Fruit fly (Drosophila melanogaster) whole organism, embryonic: ENCODE results near the gene Ubqn.

Experiments
- Abd-B ChIP-seq: fragments of 200-800 bp; sonication (Bioruptor generic); optimal IDR thresholded peaks from 2 replicates; lab custom pipeline; 2018; ENCODE audit warnings: missing biosample characterization, mild to moderate bottlenecking, missing genetic modification characterization, moderate library complexity
- Antp ChIP-seq: fragments of 200-800 bp; sonication (Bioruptor generic); optimal IDR thresholded peaks from 3 replicates; lab custom pipeline; 2016; ENCODE audit warnings: missing biosample characterization, missing genetic modification characterization
- BtbVII ChIP-seq: fragments of 200-800 bp; sonication (Bioruptor generic); optimal IDR thresholded peaks from 3 replicates; lab custom pipeline; 2017; ENCODE audit warnings: missing biosample characterization, mild to moderate bottlenecking, missing genetic modification characterization
- C15 ChIP-seq: fragments of 200-800 bp; sonication (Bioruptor generic); IDR thresholded peaks from 3 replicates; pipeline ENCODE4 v1.3.6; 2022; ENCODE audit warnings: missing biosample characterization, missing genetic modification characterization
- CG10431 ChIP-seq: fragments of 200-800 bp; sonication (Bioruptor generic); optimal IDR thresholded peaks from 3 replicates; lab custom pipeline; 2018; ENCODE audit warnings: missing biosample characterization, mild to moderate bottlenecking, missing genetic modification characterization
- CG12236 ChIP-seq: fragments of 200-800 bp; sonication (Bioruptor generic); optimal IDR thresholded peaks from 2 replicates; lab custom pipeline; 2016; ENCODE audit warnings: missing biosample characterization, missing genetic modification characterization
- CG12391 ChIP-seq: fragments of 200-800 bp; sonication (Bioruptor generic); optimal IDR thresholded peaks from 3 replicates; lab custom pipeline; 2018; ENCODE audit warnings: missing biosample characterization, mild to moderate bottlenecking, missing genetic modification characterization, moderate library complexity
- CG12942 ChIP-seq: fragments of 200-800 bp; sonication (Bioruptor generic); optimal IDR thresholded peaks from 3 replicates; lab custom pipeline; 2016; ENCODE audit warnings: missing biosample characterization, missing genetic modification characterization
- CG13123 ChIP-seq: fragments of 200-800 bp; sonication (Bioruptor generic); optimal IDR thresholded peaks from 2 replicates; lab custom pipeline; 2016; ENCODE audit warnings: missing biosample characterization, missing genetic modification characterization
- CG14965 ChIP-seq: fragments of 200-800 bp; sonication (Bioruptor generic); optimal IDR thresholded peaks from 2 replicates; lab custom pipeline; 2016; ENCODE audit warnings: missing biosample characterization, missing genetic modification characterization, borderline replicate concordance
- CG15073 ChIP-seq: fragments of 200-800 bp; sonication (Bioruptor generic); optimal IDR thresholded peaks from 2 replicates; lab custom pipeline; 2016; ENCODE audit warnings: missing biosample characterization, missing genetic modification characterization
- CG15514 ChIP-seq: fragments of 200-800 bp; sonication (Bioruptor generic); optimal IDR thresholded peaks from 3 replicates; lab custom pipeline; 2017; ENCODE audit warnings: missing biosample characterization, missing genetic modification characterization, mild to moderate bottlenecking, moderate library complexity, missing genetic modification reagents
- CG1792 ChIP-seq: fragments of 200-800 bp; sonication (Bioruptor generic); optimal IDR thresholded peaks from 2 replicates; lab custom pipeline; 2016; ENCODE audit warnings: missing biosample characterization, missing genetic modification characterization
- CG18764 ChIP-seq: fragments of 200-800 bp; sonication (Bioruptor generic); optimal IDR thresholded peaks from 3 replicates; lab custom pipeline; 2016; ENCODE audit warnings: missing biosample characterization, missing genetic modification characterization
- CG2875 ChIP-seq: fragments of 200-800 bp; sonication (Bioruptor generic); optimal IDR thresholded peaks from 2 replicates; lab custom pipeline; 2017; ENCODE audit warnings: missing biosample characterization, mild to moderate bottlenecking, missing genetic modification characterization, missing genetic modification reagents
- CG30403 ChIP-seq: fragments of 200-800 bp; sonication (Bioruptor generic); optimal IDR thresholded peaks from 3 replicates; lab custom pipeline; 2016; ENCODE audit warnings: missing biosample characterization, missing genetic modification characterization
- CG33557 ChIP-seq: fragments of 200-800 bp; sonication (Bioruptor generic); optimal IDR thresholded peaks from 2 replicates; lab custom pipeline; 2019; ENCODE audit warnings: missing biosample characterization, mild to moderate bottlenecking, missing genetic modification characterization, moderate library complexity
- CG34224 ChIP-seq: fragments of 200-800 bp; sonication (Bioruptor generic); IDR thresholded peaks from 3 replicates; pipeline ENCODE4 v1.3.6; 2022; ENCODE audit warnings: missing biosample characterization, missing genetic modification characterization; ENCODE audit not compliant: partially characterized antibody
- CG3847 ChIP-seq: fragments of 200-800 bp; sonication (Bioruptor generic); IDR thresholded peaks from 2 replicates; pipeline ENCODE4 v1.3.6; 2022; ENCODE audit warnings: missing biosample characterization, missing genetic modification characterization
- CG3995 ChIP-seq: fragments of 200-800 bp; sonication (Bioruptor generic); optimal IDR thresholded peaks from 3 replicates; lab custom pipeline; 2016; ENCODE audit warnings: missing biosample characterization, missing genetic modification characterization
- CG4360 ChIP-seq: fragments of 200-800 bp; sonication (Bioruptor generic); IDR thresholded peaks from 2 replicates; pipeline ENCODE4 v1.3.6; 2022; ENCODE audit warnings: missing biosample characterization, missing genetic modification characterization
- CG6813 ChIP-seq: fragments of 200-800 bp; sonication (Bioruptor generic); optimal IDR thresholded peaks from 2 replicates; lab custom pipeline; 2017; ENCODE audit warnings: missing biosample characterization, missing genetic modification characterization, mild to moderate bottlenecking, moderate library complexity, missing genetic modification reagents
- CG6854 ChIP-seq: fragments of 200-800 bp; sonication (Bioruptor generic); optimal IDR thresholded peaks from 3 replicates; lab custom pipeline; 2017; ENCODE audit warnings: missing biosample characterization, mild to moderate bottlenecking, missing genetic modification characterization
- CG9876 ChIP-seq: fragments of 200-800 bp; sonication (Bioruptor generic); optimal IDR thresholded peaks from 2 replicates; lab custom pipeline; 2016; ENCODE audit warnings: missing biosample characterization, missing genetic modification characterization
- CTCF ChIP-seq: fragments of 200-800 bp; sonication (Bioruptor generic); optimal IDR thresholded peaks from 2 replicates; lab custom pipeline; 2017; ENCODE audit warnings: missing biosample characterization, mild to moderate bottlenecking, missing genetic modification characterization, moderate library complexity
- Fer3 ChIP-seq: fragments of 200-800 bp; sonication (Bioruptor generic); optimal IDR thresholded peaks from 2 replicates; lab custom pipeline; 2018; ENCODE audit warnings: missing biosample characterization, mild to moderate bottlenecking, missing genetic modification characterization, moderate library complexity
- HmgZ ChIP-seq: fragments of 200-800 bp; sonication (Bioruptor generic); optimal IDR thresholded peaks from 2 replicates; lab custom pipeline; 2018; ENCODE audit warnings: missing biosample characterization, mild to moderate bottlenecking, missing genetic modification characterization
- Lhr ChIP-seq: fragments of 200-800 bp; sonication (Bioruptor generic); optimal IDR thresholded peaks from 3 replicates; lab custom pipeline; 2017; ENCODE audit warnings: mild to moderate bottlenecking, missing biosample characterization, missing genetic modification reagents, missing genetic modification characterization
- MESR4 ChIP-seq: fragments of 200-800 bp; sonication (Bioruptor generic); optimal IDR thresholded peaks from 2 replicates; lab custom pipeline; 2018; ENCODE audit warnings: missing biosample characterization, mild to moderate bottlenecking, missing genetic modification characterization, moderate library complexity
- Mes4 ChIP-seq: fragments of 200-800 bp; sonication (Bioruptor generic); optimal IDR thresholded peaks from 2 replicates; lab custom pipeline; 2016; ENCODE audit warnings: missing biosample characterization, missing genetic modification characterization
- Nf-YC ChIP-seq: fragments of 200-800 bp; optimal IDR thresholded peaks from 3 replicates; lab custom pipeline; 2019; ENCODE audit warnings: missing biosample characterization, mild to moderate bottlenecking, missing genetic modification characterization, moderate library complexity
- Oaz ChIP-seq: fragments of 200-800 bp; sonication (Bioruptor generic); IDR thresholded peaks from 2 replicates; pipeline ENCODE4 v1.3.6; 2022; ENCODE audit warnings: missing biosample characterization, missing genetic modification characterization
- Poxn ChIP-seq: fragments of 200-800 bp; sonication (Bioruptor generic); IDR thresholded peaks from 2 replicates; pipeline ENCODE4 v1.3.6; 2022; ENCODE audit warnings: missing biosample characterization, missing genetic modification characterization
- Ravus ChIP-seq: fragments of 200-800 bp; sonication (Bioruptor generic); IDR thresholded peaks from 2 replicates; pipeline ENCODE4 v1.3.6; 2022; ENCODE audit warnings: missing biosample characterization, missing genetic modification characterization
- Six4 ChIP-seq: fragments of 200-800 bp; sonication (Bioruptor generic); optimal IDR thresholded peaks from 2 replicates; lab custom pipeline; 2016; ENCODE audit warnings: missing biosample characterization, missing genetic modification characterization
- Ssrp ChIP-seq: fragments of 200-800 bp; sonication (Bioruptor generic); optimal IDR thresholded peaks from 2 replicates; lab custom pipeline; 2018; ENCODE audit warnings: missing biosample characterization, mild to moderate bottlenecking, missing genetic modification characterization, moderate library complexity
- TFAM ChIP-seq: fragments of 200-800 bp; sonication (Bioruptor generic); optimal IDR thresholded peaks from 2 replicates; lab custom pipeline; 2017; ENCODE audit warnings: missing biosample characterization, missing genetic modification characterization, inconsistent platforms
- bab2 ChIP-seq: fragments of 200-800 bp; sonication (Bioruptor generic); optimal IDR thresholded peaks from 2 replicates; lab custom pipeline; 2016; ENCODE audit warnings: missing biosample characterization, missing genetic modification characterization
- cas ChIP-seq: fragments of 200-800 bp; sonication (Bioruptor generic); IDR thresholded peaks from 2 replicates; pipeline ENCODE4 v1.3.6; 2022; ENCODE audit warnings: missing biosample characterization, missing genetic modification characterization
- dimm ChIP-seq: fragments of 200-800 bp; sonication (Bioruptor generic); IDR thresholded peaks from 2 replicates; pipeline ENCODE4 v1.3.6; 2022; ENCODE audit warnings: missing biosample characterization, missing genetic modification characterization
- dmrt99B ChIP-seq: fragments of 200-800 bp; sonication (Bioruptor generic); optimal IDR thresholded peaks from 2 replicates; lab custom pipeline; 2018; ENCODE audit warnings: missing biosample characterization, mild to moderate bottlenecking, missing genetic modification characterization, moderate library complexity
- fd102C ChIP-seq: fragments of 200-800 bp; sonication (Bioruptor generic); optimal IDR thresholded peaks from 2 replicates; lab custom pipeline; 2018; ENCODE audit warnings: missing biosample characterization, mild to moderate bottlenecking, missing genetic modification characterization, moderate library complexity
- hth ChIP-seq: fragments of >200 bp; optimal IDR thresholded peaks from 2 replicates; lab custom pipeline; 2017; ENCODE audit warnings: inconsistent platforms
- mld ChIP-seq: fragments of 200-800 bp; sonication (Bioruptor generic); IDR thresholded peaks from 3 replicates; pipeline ENCODE4 v1.3.6; 2022; ENCODE audit warnings: missing biosample characterization, missing genetic modification characterization; ENCODE audit not compliant: partially characterized antibody
- nerfin-1 ChIP-seq: fragments of 200-800 bp; sonication (Bioruptor generic); optimal IDR thresholded peaks from 3 replicates; lab custom pipeline; 2019; ENCODE audit warnings: missing biosample characterization, mild to moderate bottlenecking, missing genetic modification characterization, moderate library complexity
- onecut ChIP-seq: fragments of 200-800 bp; sonication (Bioruptor generic); IDR thresholded peaks from 2 replicates; pipeline ENCODE4 v1.3.6; 2022; ENCODE audit warnings: missing biosample characterization, missing genetic modification characterization
- run ChIP-seq: fragments of 200-800 bp; sonication (Bioruptor generic); optimal IDR thresholded peaks from 3 replicates; lab custom pipeline; 2018; ENCODE audit warnings: missing biosample characterization, mild to moderate bottlenecking, missing genetic modification characterization
- sc ChIP-seq, 3 experiments: fragments of >200 bp in 2 of 3; fragments of 200-800 bp in 1 of 3; sonication (Bioruptor generic) in 1 of 3; optimal IDR thresholded peaks; 2 replicates in 2 of 3; 3 replicates in 1 of 3; lab custom pipeline; 2017; ENCODE audit warnings: mild to moderate bottlenecking in 1 of 3, missing biosample characterization in 1 of 3, missing genetic modification characterization in 1 of 3, missing genetic modification reagents in 1 of 3
- ssp ChIP-seq: fragments of 200-800 bp; sonication (Bioruptor generic); IDR thresholded peaks from 2 replicates; pipeline ENCODE4 v1.3.6; 2022; ENCODE audit warnings: missing biosample characterization, missing genetic modification characterization
- sug ChIP-seq: fragments of 200-800 bp; optimal IDR thresholded peaks from 2 replicates; lab custom pipeline; 2019; ENCODE audit warnings: missing biosample characterization, mild to moderate bottlenecking, missing genetic modification characterization, moderate library complexity
- tup ChIP-seq: fragments of 200-800 bp; sonication (Bioruptor generic); optimal IDR thresholded peaks from 2 replicates; lab custom pipeline; 2016; ENCODE audit warnings: missing biosample characterization, mild to moderate bottlenecking, missing genetic modification characterization, moderate library complexity

The Ubqn gene

dm6 chrX:19668405-19668804, 15.2 kb upstream of the Ubqn start (continued):
- TF ChIP-seq sc (optimal IDR thresholded peaks at IDR 0.05; lab: Kevin White, UChicago), result no peak
- TF ChIP-seq sc (GFP tag; optimal IDR thresholded peaks at IDR 0.05; lab: Kevin White, UChicago), result peak; percentile 86
- TF ChIP-seq TFAM (GFP tag; lab: Kevin White, UChicago), result peak; percentile 62
- peak; percentile 73 for TF ChIP-seq CG3995 (GFP tag; lab: Kevin White, UChicago)
- peak; percentile 97 for TF ChIP-seq tup (GFP tag; lab: Kevin White, UChicago)
- TF ChIP-seq Ravus, result peak; percentile 77
- no peak for TF ChIP-seq hth (lab: Kevin White, UChicago)
- peak; percentile 79 for TF ChIP-seq CG6854 (GFP tag; lab: Kevin White, UChicago)
- peak; percentile 81 for TF ChIP-seq CG15514 (GFP tag; lab: Kevin White, UChicago)
- TF ChIP-seq dmrt99B (tag; lab: Kevin White, UChicago), result peak; percentile 93
- peak; percentile 95 for TF ChIP-seq CG1792 (GFP tag; lab: Kevin White, UChicago)
- peak; percentile 93 for TF ChIP-seq dimm (GFP tag; lab: Robert Waterston, UW)
- TF ChIP-seq Mes4 (GFP tag; lab: Kevin White, UChicago), result peak; percentile 97
- TF ChIP-seq C15, result peak; percentile 77
- TF ChIP-seq mld (GFP tag; lab: Robert Waterston, UW), result no peak
- peak; percentile 92 for TF ChIP-seq CG6813 (GFP tag; lab: Kevin White, UChicago)
- TF ChIP-seq sug, result peak; percentile 94
- peak; percentile 98 for TF ChIP-seq bab2 (GFP tag; lab: Kevin White, UChicago)
- peak; percentile 92 for TF ChIP-seq Abd-B (GFP tag; lab: Kevin White, UChicago)
- no peak for TF ChIP-seq CG34224 (GFP tag; lab: Robert Waterston, UW)
- TF ChIP-seq CG4360, result peak; percentile 46; the same call in 1 of the 2 replicates
- TF ChIP-seq CG14965 (GFP tag; lab: Kevin White, UChicago), result peak; percentile 68
- peak; percentile 84 for TF ChIP-seq run (tag; lab: Kevin White, UChicago)
- TF ChIP-seq CG13123 (GFP tag; lab: Kevin White, UChicago), result peak; percentile 95
- peak; percentile 95 for TF ChIP-seq CG3847 (GFP tag; lab: Robert Waterston, UW)
- TF ChIP-seq CG9876, result peak; percentile 98
- peak; percentile 98 for TF ChIP-seq CG33557 (GFP tag; lab: Kevin White, UChicago)
- peak; percentile 94 for TF ChIP-seq Six4 (GFP tag; lab: Kevin White, UChicago)
- peak; percentile 96 for TF ChIP-seq CG12236 (GFP tag; lab: Kevin White, UChicago)
- peak; percentile 96 for TF ChIP-seq CG12391 (tag; lab: Kevin White, UChicago)
- TF ChIP-seq nerfin-1 (tag; lab: Kevin White, UChicago), result peak; percentile 87
- peak; percentile 85 for TF ChIP-seq Poxn
- TF ChIP-seq CG15073, result peak; percentile 86
- TF ChIP-seq Ssrp (tag; lab: Kevin White, UChicago), result peak; percentile 95
- peak; percentile 99 for TF ChIP-seq Antp (GFP tag; lab: Kevin White, UChicago)
- peak; percentile 79 for TF ChIP-seq ssp (GFP tag; lab: Robert Waterston, UW)
- TF ChIP-seq CG18764 (GFP tag; lab: Kevin White, UChicago), result peak; percentile 91
- TF ChIP-seq cas (GFP tag; lab: Robert Waterston, UW), result peak; percentile 57
- TF ChIP-seq onecut, result peak; percentile 96
- TF ChIP-seq CG2875, result peak; percentile 96
- TF ChIP-seq CTCF (GFP tag; lab: Kevin White, UChicago), result peak; percentile 56
- peak; percentile 97 for TF ChIP-seq CG30403 (GFP tag; lab: Kevin White, UChicago)
- TF ChIP-seq Nf-YC (tag; lab: Kevin White, UChicago), result peak; percentile 72
- TF ChIP-seq HmgZ (tag; lab: Kevin White, UChicago), result peak; percentile 98
- TF ChIP-seq MESR4, result peak; percentile 54
- TF ChIP-seq fd102C (GFP tag; lab: Kevin White, UChicago), result peak; percentile 70
- TF ChIP-seq CG12942 (GFP tag; lab: Kevin White, UChicago), result peak; percentile 97
- TF ChIP-seq CG10431, result peak; percentile 93
- peak; percentile 92 for TF ChIP-seq Oaz (GFP tag; lab: Robert Waterston, UW)
- peak; percentile 84 for TF ChIP-seq BtbVII (GFP tag; lab: Kevin White, UChicago)
- TF ChIP-seq Lhr (GFP tag; lab: Kevin White, UChicago), result peak; percentile 90
- TF ChIP-seq Fer3 (tag; lab: Kevin White, UChicago), result peak; percentile 93
